Fruit fly (Drosophila melanogaster) S2 (cell line): ENCODE data around the gene Rheb.

Experiments
- CG8478 ChIP-seq: fragments of >200 bp; optimal IDR thresholded peaks from 2 replicates; lab custom pipeline; 2018
- CTCF ChIP-seq, 2 experiments: fragments of >200 bp; optimal IDR thresholded peaks; 2 replicates each; lab custom pipeline; 2018

DNA sequence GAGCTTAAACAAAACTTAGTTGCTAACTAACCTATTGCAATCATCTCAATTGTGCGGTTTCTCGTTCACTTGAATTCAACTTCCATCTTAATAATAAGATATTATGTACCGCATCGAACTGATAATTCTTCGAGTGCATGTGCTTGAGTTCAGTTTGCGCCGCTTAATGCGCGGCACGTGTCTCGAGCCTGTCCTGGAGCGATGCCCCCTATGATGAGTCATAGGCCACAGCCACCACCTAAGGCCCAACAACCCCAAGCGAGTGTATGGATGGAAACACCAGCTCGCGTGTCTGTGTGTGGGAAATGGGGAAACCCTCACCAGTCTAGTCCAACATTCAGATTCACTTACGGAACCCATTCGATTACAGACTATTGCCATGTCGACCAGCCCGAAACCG, 5.2 kb downstream of the Rheb start:
- TF ChIP-seq CG8478 (lab: Kevin White, UChicago), result no peak
- TF ChIP-seq CTCF (optimal IDR thresholded peaks at IDR 0.05; lab: Kevin White, UChicago), result no peak
